Fruit fly (Drosophila melanogaster) whole organism: ENCODE data around the gene Rab3-GAP.

Source experiments
- CG8478 ChIP-seq: fragments of >200 bp; optimal IDR thresholded peaks from 2 replicates; lab custom pipeline; 2018; ENCODE audit warnings: inconsistent platforms
- Dll ChIP-seq: fragments of >200 bp; optimal IDR thresholded peaks from 2 replicates; lab custom pipeline; 2017
- EcR ChIP-seq, 2 experiments: fragments of >200 bp; optimal IDR thresholded peaks; 2 replicates each; lab custom pipeline; 2017; ENCODE audit warnings: missing biosample characterization in 2 of 2, missing genetic modification characterization in 2 of 2, missing genetic modification reagents in 2 of 2
- pan ChIP-seq: fragments of >200 bp; optimal IDR thresholded peaks from 2 replicates; lab custom pipeline; 2017
- psq ChIP-seq: fragments of >200 bp; optimal IDR thresholded peaks from 2 replicates; lab custom pipeline; 2017
- usp ChIP-seq: fragments of >200 bp; optimal IDR thresholded peaks from 2 replicates; lab custom pipeline; 2017; ENCODE audit warnings: missing biosample characterization, missing genetic modification characterization, mixed read lengths

- no peak for TF ChIP-seq psq (lab: Kevin White, UChicago)
- TF ChIP-seq CG8478 (lab: Kevin White, UChicago), result no peak
- TF ChIP-seq EcR (GFP tag; optimal IDR thresholded peaks at IDR 0.05; lab: Kevin White, UChicago), result no peak
- TF ChIP-seq usp (GFP tag; lab: Kevin White, UChicago), result no peak
- TF ChIP-seq pan, result no peak
- no peak for TF ChIP-seq Dll
Measured at dm6 chr2L:12075850-12076249, 12.9 kb upstream of the Rab3-GAP start, which contains the start of gene CG14947.
